Fruit fly (Drosophila melanogaster): ENCODE measurements around the gene slx1.

The slx1 gene

dm6 chr3R:4601887-4602531 is 39.8 kb upstream of the slx1 start (continued):
- no peak for TF ChIP-seq Bgb (GFP tag; IDR thresholded peaks at IDR 0.05; ENCODE audit: partially characterized antibody)
- TF ChIP-seq Mes4 (GFP tag; optimal IDR thresholded peaks at IDR 0.05), result no peak
- no peak for TF ChIP-seq ems (GFP tag; optimal IDR thresholded peaks at IDR 0.05)
- no peak for TF ChIP-seq tna (GFP tag; IDR thresholded peaks at IDR 0.05; ENCODE audit: partially characterized antibody)
- no peak for TF ChIP-seq Hsf (GFP tag; optimal IDR thresholded peaks at IDR 0.05)
- no peak for TF ChIP-seq Nf-YB (GFP tag; optimal IDR thresholded peaks at IDR 0.05)
- TF ChIP-seq ato (GFP tag; IDR thresholded peaks at IDR 0.05; ENCODE audit: partially characterized antibody), result no peak
- TF ChIP-seq CG16815 (GFP tag; optimal IDR thresholded peaks at IDR 0.05), result peak; percentile 6
- peak; percentile 71 for TF ChIP-seq D19B (GFP tag; optimal IDR thresholded peaks at IDR 0.05)
- no peak for TF ChIP-seq CG6791 (GFP tag; IDR thresholded peaks at IDR 0.05; ENCODE audit: partially characterized antibody)
- TF ChIP-seq scrt (GFP tag; optimal IDR thresholded peaks at IDR 0.05), result no peak
- no peak for TF ChIP-seq CG8089 (GFP tag; optimal IDR thresholded peaks at IDR 0.05)
- no peak for TF ChIP-seq sr (GFP tag; IDR thresholded peaks at IDR 0.05)
- no peak for TF ChIP-seq nerfin-1 (tag; optimal IDR thresholded peaks at IDR 0.05)
- TF ChIP-seq CG18262 (tag; optimal IDR thresholded peaks at IDR 0.05), result no peak
- TF ChIP-seq CG6683 (GFP tag; optimal IDR thresholded peaks at IDR 0.05), result no peak
- no peak for TF ChIP-seq ATbp (GFP tag; optimal IDR thresholded peaks at IDR 0.05)
- no peak for TF ChIP-seq CG13894 (tag; optimal IDR thresholded peaks at IDR 0.05)
- TF ChIP-seq Hr51 (GFP tag; optimal IDR thresholded peaks at IDR 0.05), result no peak
- no peak for TF ChIP-seq yki (optimal IDR thresholded peaks at IDR 0.05)
- TF ChIP-seq CG4328 (GFP tag; optimal IDR thresholded peaks at IDR 0.05), result no peak
- no peak for TF ChIP-seq ci (GFP tag; IDR thresholded peaks at IDR 0.05)
- no peak for TF ChIP-seq ind (GFP tag; optimal IDR thresholded peaks at IDR 0.05)
- TF ChIP-seq CG34376 (GFP tag; optimal IDR thresholded peaks at IDR 0.05), result no peak
- no peak for TF ChIP-seq CTCF (GFP tag; optimal IDR thresholded peaks at IDR 0.05)
- peak; percentile 78 for TF ChIP-seq sens (GFP tag)
- TF ChIP-seq br (optimal IDR thresholded peaks at IDR 0.05), result no peak
- TF ChIP-seq sisA (GFP tag; IDR thresholded peaks at IDR 0.05), result no peak
- TF ChIP-seq CG6689 (GFP tag; IDR thresholded peaks at IDR 0.05), result no peak
- no peak for TF ChIP-seq cwo (GFP tag; optimal IDR thresholded peaks at IDR 0.05)
- no peak for TF ChIP-seq pnt (GFP tag; optimal IDR thresholded peaks at IDR 0.05)
- no peak for TF ChIP-seq BEAF-32 (GFP tag; optimal IDR thresholded peaks at IDR 0.05)
- no peak for TF ChIP-seq bowl (GFP tag; IDR thresholded peaks at IDR 0.05)
- no peak for TF ChIP-seq eve (GFP tag; optimal IDR thresholded peaks at IDR 0.05)
- no peak for TF ChIP-seq fd96Cb (tag; optimal IDR thresholded peaks at IDR 0.05)
- peak; percentile 41 for TF ChIP-seq dmrt11E (tag; optimal IDR thresholded peaks at IDR 0.05)
- no peak for TF ChIP-seq CG3163 (GFP tag; optimal IDR thresholded peaks at IDR 0.05)
- no peak for TF ChIP-seq CG31365 (tag; optimal IDR thresholded peaks at IDR 0.05)
- TF ChIP-seq ac (GFP tag; optimal IDR thresholded peaks at IDR 0.05), result peak; percentile 82
- peak; percentile 43 for TF ChIP-seq zen (tag; optimal IDR thresholded peaks at IDR 0.05)
- TF ChIP-seq insv (GFP tag; optimal IDR thresholded peaks at IDR 0.05), result no peak
- no peak for TF ChIP-seq cad (GFP tag; optimal IDR thresholded peaks at IDR 0.05)
- TF ChIP-seq BtbVII (GFP tag; optimal IDR thresholded peaks at IDR 0.05), result no peak
- no peak for TF ChIP-seq klu (GFP tag; IDR thresholded peaks at IDR 0.05)
- no peak for TF ChIP-seq YL-1 (GFP tag; optimal IDR thresholded peaks at IDR 0.05)
- TF ChIP-seq CG4404 (GFP tag; IDR thresholded peaks at IDR 0.05), result no peak
- no peak for TF ChIP-seq CG12299 (tag; optimal IDR thresholded peaks at IDR 0.05)
- TF ChIP-seq CG17186 (GFP tag; optimal IDR thresholded peaks at IDR 0.05), result no peak
- peak; percentile 6 for TF ChIP-seq CG9727 (GFP tag; optimal IDR thresholded peaks at IDR 0.05)
- no peak for TF ChIP-seq CG10979 (tag; optimal IDR thresholded peaks at IDR 0.05)
- TF ChIP-seq run (tag; optimal IDR thresholded peaks at IDR 0.05), result no peak
- TF ChIP-seq CG43689 (GFP tag; IDR thresholded peaks at IDR 0.05), result no peak
